Worm (Caenorhabditis elegans): ENCODE results near the gene R10E4.3.

DNA sequence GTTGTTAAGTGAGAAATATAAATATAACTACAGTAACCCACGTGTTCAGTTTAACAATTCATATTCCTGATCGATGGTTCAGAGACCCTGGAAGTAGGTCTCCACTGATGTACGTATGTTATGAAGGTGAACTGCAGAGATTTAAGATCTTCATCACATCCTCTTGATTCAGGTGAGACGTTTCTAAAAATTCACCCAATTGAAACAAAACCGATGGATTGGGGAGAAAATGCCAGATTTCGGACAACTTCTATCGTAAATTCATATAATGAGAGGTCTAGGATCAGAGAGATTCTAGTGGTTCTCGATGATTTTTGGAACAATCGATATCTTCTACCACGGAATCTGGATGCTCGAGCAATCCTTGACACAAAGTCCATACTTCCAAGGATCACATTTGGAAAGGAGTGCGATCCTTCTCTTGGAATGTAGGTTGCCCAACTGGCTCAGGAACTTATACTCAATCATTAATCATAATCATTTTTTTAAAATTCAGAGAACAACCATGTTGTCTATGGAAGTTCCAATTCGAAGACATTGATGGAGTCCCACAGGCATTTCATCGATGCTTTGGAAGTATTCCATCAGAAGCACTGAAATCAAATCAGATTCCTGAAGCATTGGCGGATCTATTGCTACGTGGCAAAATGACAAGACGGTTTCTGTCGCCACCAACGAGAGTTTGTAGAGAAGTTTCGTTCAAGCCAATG lies 7.0 kb upstream of the R10E4.3 start, which contains the start of the genes nth-1 and R10E4.7:
- TF ChIP-seq lin-13 (GFP tag; optimal IDR thresholded peaks at IDR 0.05) (no peak), ZK546.5 (tag; optimal IDR thresholded peaks at IDR 0.05) (no peak)
